Worm (Caenorhabditis elegans) whole organism, L4/young adult: ENCODE measurements around the gene hpo-9.

Experiments
- W03F9.2 ChIP-seq: fragments of 150-350 bp; optimal IDR thresholded peaks from 2 replicates; lab custom pipeline; 2014; ENCODE audit warnings: missing biosample characterization, missing genetic modification characterization
- dao-5 ChIP-seq: sonication (generic microtip); optimal IDR thresholded peaks from 2 replicates; lab custom pipeline; 2016; ENCODE audit warnings: missing genotype, missing genetic modification characterization, moderate library complexity, missing compliant biosample characterization
- him-1 ChIP-seq: sonication (generic microtip); optimal IDR thresholded peaks from 2 replicates; lab custom pipeline; 2016; ENCODE audit warnings: missing genotype, missing genetic modification reagents, missing genetic modification characterization, missing compliant biosample characterization

The hpo-9 gene

ce11 chrV:7237094-7237132 lies at the start of gene hpo-9:
TSS of gene hpo-9 (minus strand) at chrV:7237130.
- TF ChIP-seq him-1 (tag; lab: Kevin White, UChicago) (no peak), dao-5 (no peak), W03F9.2 (tag; lab: Kevin White, UChicago) (no peak)

- TF ChIP-seq dao-5: no peak
- TF ChIP-seq him-1 (tag; lab: Kevin White, UChicago): no peak
- TF ChIP-seq W03F9.2 (tag; lab: Kevin White, UChicago): no peak
These were observed 45.1 kb upstream of the hpo-9 start, which contains the start of gene C13A2.3 for ce11 chrV:7282037-7282436. TSS of gene C13A2.3 (plus strand) at chrV:7282337.

ce11 chrV:7279090-7279489 lies 42.2 kb upstream of the hpo-9 start, which contains the start of gene C13A2.4:
TSS of gene C13A2.4 (plus strand) at chrV:7279390.
- no peak for TF ChIP-seq him-1 (tag; lab: Kevin White, UChicago)
- TF ChIP-seq dao-5: no peak
- no peak for TF ChIP-seq W03F9.2 (tag; lab: Kevin White, UChicago)

- TF ChIP-seq him-1 (tag; lab: Kevin White, UChicago) (no peak), dao-5 (no peak), W03F9.2 (tag; lab: Kevin White, UChicago) (no peak)
These were observed 38.6 kb upstream of the hpo-9 start, which contains the start of gene C13A2.5 for ce11 chrV:7275491-7275890. TSS of gene C13A2.5 (plus strand) at chrV:7275791.

ce11 chrV:7274992-7275391 lies 38.1 kb upstream of the hpo-9 start, which contains the start of gene C13A2.10:
TSS of gene C13A2.10 (minus strand) at chrV:7275092.
- TF ChIP-seq W03F9.2 (tag; lab: Kevin White, UChicago) (no peak), him-1 (tag; lab: Kevin White, UChicago) (no peak), dao-5 (no peak)

- TF ChIP-seq W03F9.2 (tag; lab: Kevin White, UChicago) (no peak), dao-5 (no peak), him-1 (tag; lab: Kevin White, UChicago) (no peak)
These were observed 32.5 kb upstream of the hpo-9 start, which contains the start of gene C13A2.6 for ce11 chrV:7269399-7269798. TSS of gene C13A2.6 (plus strand) at chrV:7269699.

- TF ChIP-seq dao-5 (no peak), him-1 (tag; lab: Kevin White, UChicago) (no peak), W03F9.2 (tag; lab: Kevin White, UChicago) (no peak)
These were observed 29.1 kb upstream of the hpo-9 start, which contains the start of gene C13A2.7 for ce11 chrV:7266021-7266420. TSS of gene C13A2.7 (plus strand) at chrV:7266321.

- TF ChIP-seq him-1 (tag; lab: Kevin White, UChicago) (no peak), W03F9.2 (tag; lab: Kevin White, UChicago) (no peak), dao-5 (no peak)
These were observed 27.1 kb upstream of the hpo-9 start, which contains the start of gene C13A2.9 for ce11 chrV:7264042-7264441. TSS of gene C13A2.9 (minus strand) at chrV:7264142.

- TF ChIP-seq dao-5: no peak
- TF ChIP-seq him-1 (tag; lab: Kevin White, UChicago): no peak
- TF ChIP-seq W03F9.2 (tag; lab: Kevin White, UChicago): no peak
These were observed 22.0 kb upstream of the hpo-9 start, which contains the start of gene C13A2.12 for ce11 chrV:7258965-7259364. TSS of gene C13A2.12 (plus strand) at chrV:7259265.

ce11 chrV:7255095-7255494 lies 18.2 kb upstream of the hpo-9 start, which contains the start of gene C05C8.8:
TSS of gene C05C8.8 (minus strand) at chrV:7255195.
- no peak for TF ChIP-seq him-1 (tag; lab: Kevin White, UChicago)
- TF ChIP-seq dao-5: no peak
- TF ChIP-seq W03F9.2 (tag; lab: Kevin White, UChicago): no peak

ce11 chrV:7248227-7248953 lies 11.5 kb upstream of the hpo-9 start:
- TF ChIP-seq him-1 (tag; lab: Kevin White, UChicago) (no peak), dao-5 (no peak), W03F9.2 (tag; lab: Kevin White, UChicago) (no peak)

- TF ChIP-seq dao-5 (no peak), him-1 (tag; lab: Kevin White, UChicago) (no peak), W03F9.2 (tag; lab: Kevin White, UChicago) (no peak)
These were observed 10.0 kb upstream of the hpo-9 start, which contains the start of gene C05C8.7 for ce11 chrV:7246951-7247350. TSS of gene C05C8.7 (minus strand) at chrV:7247050.

- TF ChIP-seq him-1 (tag; lab: Kevin White, UChicago) (no peak), W03F9.2 (tag; lab: Kevin White, UChicago) (no peak), dao-5 (no peak)
These were observed 2.5 kb upstream of the hpo-9 start, which contains the start of gene C05C8.1 for ce11 chrV:7239471-7239870. TSS of gene C05C8.1 (plus strand) at chrV:7239771.

ce11 chrV:7237133-7237532 lies 203 bp upstream of the hpo-9 start, which contains the start of gene hyls-1:
TSS of gene hyls-1 (plus strand) at chrV:7237381.
- TF ChIP-seq W03F9.2 (tag; lab: Kevin White, UChicago) (peak; percentile 88), him-1 (tag; lab: Kevin White, UChicago) (no peak)

ce11 chrV:7236694-7237093 lies 236 bp downstream of the hpo-9 start:
- TF ChIP-seq W03F9.2 (tag; lab: Kevin White, UChicago) (no peak), him-1 (tag; lab: Kevin White, UChicago) (no peak), dao-5 (no peak)
